Worm (Caenorhabditis elegans) whole organism, L3 larva: ENCODE data around the gene T22D1.3.

ENCODE experiments used
- ZK546.5 ChIP-seq: sonication (generic microtip); optimal IDR thresholded peaks from 2 replicates; lab custom pipeline; 2017; ENCODE audit warnings: missing biosample characterization, missing genetic modification characterization
- aly-2 ChIP-seq: fragments of 150-350 bp; optimal IDR thresholded peaks from 2 replicates; lab custom pipeline; 2014; ENCODE audit warnings: missing biosample characterization, missing genetic modification characterization
- ama-1 ChIP-seq: fragments of 150-350 bp; optimal IDR thresholded peaks from 2 replicates; lab custom pipeline; 2018
- ceh-16 ChIP-seq: sonication (generic microtip); optimal IDR thresholded peaks from 2 replicates; lab custom pipeline; 2017; ENCODE audit warnings: missing biosample characterization, missing genetic modification characterization
- elt-1 ChIP-seq: fragments of 150-350 bp; optimal IDR thresholded peaks from 2 replicates; lab custom pipeline; 2014; ENCODE audit warnings: missing biosample characterization, missing genetic modification characterization
- elt-2 ChIP-seq: sonication (generic microtip); optimal IDR thresholded peaks from 2 replicates; lab custom pipeline; 2016; ENCODE audit warnings: missing genetic modification reagents, mild to moderate bottlenecking, missing genetic modification characterization, missing compliant biosample characterization
- fkh-10 ChIP-seq: sonication (generic microtip); optimal IDR thresholded peaks from 2 replicates; lab custom pipeline; 2017; ENCODE audit warnings: missing biosample characterization, missing genetic modification reagents, missing genetic modification characterization
- fkh-2 ChIP-seq: fragments of 150-350 bp; optimal IDR thresholded peaks from 2 replicates; lab custom pipeline; 2014; ENCODE audit warnings: missing biosample characterization, missing genetic modification reagents, missing genetic modification characterization
- hmg-11 ChIP-seq: sonication (generic microtip); optimal IDR thresholded peaks from 2 replicates; lab custom pipeline; 2016; ENCODE audit warnings: missing genetic modification characterization, missing compliant biosample characterization
- jun-1 ChIP-seq: fragments of 150-350 bp; optimal IDR thresholded peaks from 2 replicates; lab custom pipeline; 2014; ENCODE audit warnings: missing biosample characterization, missing genetic modification reagents, missing genetic modification characterization
- lin-15B ChIP-seq: fragments of 150-350 bp; optimal IDR thresholded peaks from 2 replicates; lab custom pipeline; 2014; ENCODE audit warnings: missing biosample characterization, missing genetic modification characterization
- lin-39 ChIP-seq: fragments of 150-350 bp; optimal IDR thresholded peaks from 2 replicates; lab custom pipeline; 2018; ENCODE audit warnings: missing biosample characterization, missing genetic modification reagents, missing genetic modification characterization
- nfya-1 ChIP-seq: sonication (generic microtip); optimal IDR thresholded peaks from 2 replicates; lab custom pipeline; 2017; ENCODE audit warnings: missing genetic modification characterization, mild to moderate bottlenecking, missing compliant biosample characterization, antibody characterized with exemption, moderate library complexity; ENCODE audit not compliant: insufficient read depth
- nhr-11 ChIP-seq: fragments of 150-350 bp; optimal IDR thresholded peaks from 2 replicates; lab custom pipeline; 2014; ENCODE audit warnings: missing biosample characterization, missing genetic modification characterization
- nhr-23 ChIP-seq: fragments of 150-350 bp; optimal IDR thresholded peaks from 2 replicates; lab custom pipeline; 2014; ENCODE audit warnings: missing biosample characterization, missing genetic modification reagents, missing genetic modification characterization
- nhr-237 ChIP-seq: fragments of 150-350 bp; optimal IDR thresholded peaks from 2 replicates; lab custom pipeline; 2014; ENCODE audit warnings: missing biosample characterization, missing genetic modification characterization
- nhr-25 ChIP-seq: sonication (generic microtip); optimal IDR thresholded peaks from 2 replicates; lab custom pipeline; 2017; ENCODE audit warnings: missing biosample characterization, missing genetic modification characterization
- nhr-43 ChIP-seq: sonication (generic microtip); optimal IDR thresholded peaks from 2 replicates; lab custom pipeline; 2016; ENCODE audit warnings: mild to moderate bottlenecking, missing genetic modification characterization, missing compliant biosample characterization; ENCODE audit not compliant: poor library complexity, severe bottlenecking
- nhr-67 ChIP-seq: fragments of 150-350 bp; optimal IDR thresholded peaks from 2 replicates; lab custom pipeline; 2014; ENCODE audit warnings: missing biosample characterization, missing genetic modification characterization
- nhr-76 ChIP-seq: fragments of 150-350 bp; sonication (generic microtip); optimal IDR thresholded peaks from 5 replicates; lab custom pipeline; 2014; ENCODE audit warnings: missing biosample characterization, missing genetic modification characterization
- pha-4 ChIP-seq: fragments of 150-350 bp; optimal IDR thresholded peaks from 2 replicates; lab custom pipeline; 2014; ENCODE audit warnings: missing biosample characterization, missing genetic modification reagents, missing genetic modification characterization
- pqm-1 ChIP-seq: fragments of 150-350 bp; optimal IDR thresholded peaks from 2 replicates; lab custom pipeline; 2017; ENCODE audit warnings: missing biosample characterization, missing genetic modification characterization, inconsistent platforms
- sea-2 ChIP-seq: fragments of 150-350 bp; sonication (generic microtip); optimal IDR thresholded peaks from 4 replicates; lab custom pipeline; 2014; ENCODE audit warnings: missing biosample characterization, missing genetic modification reagents, missing genetic modification characterization
- skn-1 ChIP-seq: fragments of 150-350 bp; optimal IDR thresholded peaks from 2 replicates; lab custom pipeline; 2014; ENCODE audit warnings: missing biosample characterization, missing genetic modification characterization
- snpc-4 ChIP-seq: fragments of 150-350 bp; optimal IDR thresholded peaks from 2 replicates; lab custom pipeline; 2014; ENCODE audit warnings: missing biosample characterization, missing genetic modification characterization
- tbx-2 ChIP-seq: sonication (generic microtip); optimal IDR thresholded peaks from 2 replicates; lab custom pipeline; 2016; ENCODE audit warnings: mild to moderate bottlenecking, missing genetic modification characterization, missing compliant biosample characterization
- unc-39 ChIP-seq: sonication (generic microtip); optimal IDR thresholded peaks from 4 replicates; lab custom pipeline; 2017; ENCODE audit warnings: missing biosample characterization, missing genetic modification characterization
- unc-62 ChIP-seq: fragments of 150-350 bp; sonication (generic microtip); optimal IDR thresholded peaks from 4 replicates; lab custom pipeline; 2014; ENCODE audit warnings: missing biosample characterization, missing genetic modification reagents, missing genetic modification characterization
- ztf-4 ChIP-seq: fragments of 150-350 bp; optimal IDR thresholded peaks from 2 replicates; lab custom pipeline; 2014; ENCODE audit warnings: missing biosample characterization, missing genetic modification characterization

T22D1.3 gene

DNA sequence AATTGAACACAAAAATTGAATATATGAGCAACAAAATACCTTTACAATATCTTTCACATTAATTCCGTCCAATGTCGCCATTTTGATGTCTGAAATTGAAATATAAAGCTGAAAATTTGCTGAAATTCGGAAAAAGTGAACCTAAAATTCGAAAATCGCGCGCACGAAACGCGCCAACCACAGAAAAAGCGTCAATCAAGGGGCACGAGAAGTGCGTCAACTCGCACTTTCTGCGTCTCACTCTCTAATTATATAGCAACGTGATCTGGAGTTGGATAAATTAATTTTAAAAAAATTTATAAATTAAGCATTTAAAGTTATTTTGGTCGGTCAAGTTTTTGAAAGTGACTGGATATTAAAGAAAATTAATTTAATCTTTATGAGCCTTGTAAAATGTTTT, 6.0 kb downstream of the T22D1.3 start, which contains the start of gene ruvb-2 (continued):
- peak; percentile 95 for TF ChIP-seq lin-15B (tag; lab: Kevin White, UChicago)
- TF ChIP-seq nfya-1 (tag; lab: Kevin White, UChicago) = peak; percentile 91
- no peak for TF ChIP-seq elt-1 (tag; lab: Kevin White, UChicago)
- peak; percentile 60 for TF ChIP-seq lin-39 (tag; lab: Kevin White, UChicago)
- no peak for TF ChIP-seq fkh-2
- no peak for TF ChIP-seq ceh-16 (tag; lab: Kevin White, UChicago)
- no peak for TF ChIP-seq nhr-11

DNA sequence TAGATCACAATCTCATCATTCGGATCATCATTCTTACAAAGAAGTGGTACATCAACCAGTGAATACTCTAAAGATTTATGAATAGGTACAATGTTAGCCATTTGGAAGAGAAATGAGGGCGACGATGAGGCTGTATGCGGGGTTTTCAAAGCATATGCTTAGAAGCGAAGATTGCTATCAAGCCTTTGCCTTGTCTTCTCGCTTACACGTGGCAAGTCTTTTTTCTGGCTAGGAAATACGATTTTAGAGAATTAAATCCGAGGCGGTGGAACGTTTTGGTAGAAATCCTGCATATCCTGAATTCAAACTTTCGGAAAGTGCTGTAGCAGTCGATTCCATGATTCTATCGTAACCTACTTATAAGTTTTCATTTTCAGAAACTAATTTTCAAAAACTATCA, 6.7 kb downstream of the T22D1.3 start, which contains the start of gene T22D1.18:
TSS of gene T22D1.18 (minus strand) at position 101 of the 400 bp plus-strand sequence.
- TF ChIP-seq nhr-25 (tag; lab: Kevin White, UChicago) (no peak), hmg-11 (tag; lab: Kevin White, UChicago) (no peak), elt-2 (tag; lab: Kevin White, UChicago) (no peak), nhr-76 (tag; lab: Kevin White, UChicago) (no peak), sea-2 (no peak), snpc-4 (tag; lab: Kevin White, UChicago) (no peak), ama-1 (lab: Kevin White, UChicago) (no peak), pqm-1 (tag; lab: Kevin White, UChicago) (no peak)

DNA sequence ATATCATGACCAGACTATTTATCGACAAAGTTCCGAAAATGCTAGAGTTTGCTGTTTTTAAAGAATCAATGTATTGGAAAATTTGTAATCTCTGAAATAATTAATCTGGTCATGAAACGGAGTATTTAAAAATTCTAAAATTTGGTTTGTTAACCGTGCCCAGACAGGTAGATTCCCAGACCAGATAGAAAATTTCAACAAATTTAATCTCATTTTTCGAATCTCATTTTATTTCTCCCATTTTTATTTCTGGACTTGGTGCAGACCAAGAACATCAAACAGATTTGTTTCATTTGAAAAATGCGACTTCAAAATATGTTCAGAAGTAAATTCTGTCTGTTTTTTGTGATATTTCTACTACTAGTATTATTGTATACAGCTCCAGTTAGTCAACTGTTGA, 9.7 kb downstream of the T22D1.3 start, which contains the start of gene T22D1.1:
TSS of gene T22D1.1 (plus strand) at position 301 of the 400 bp plus-strand sequence.
- TF ChIP-seq ztf-4 (tag; lab: Kevin White, UChicago) (no peak), nhr-25 (tag; lab: Kevin White, UChicago) (no peak), skn-1 (tag; lab: Kevin White, UChicago) (no peak), jun-1 (no peak), elt-1 (tag; lab: Kevin White, UChicago) (no peak), nhr-43 (no peak), nhr-23 (tag; lab: Kevin White, UChicago) (no peak), elt-2 (tag; lab: Kevin White, UChicago) (no peak), sea-2 (no peak), nhr-237 (tag; lab: Kevin White, UChicago) (no peak), unc-39 (tag; lab: Kevin White, UChicago) (no peak)

DNA sequence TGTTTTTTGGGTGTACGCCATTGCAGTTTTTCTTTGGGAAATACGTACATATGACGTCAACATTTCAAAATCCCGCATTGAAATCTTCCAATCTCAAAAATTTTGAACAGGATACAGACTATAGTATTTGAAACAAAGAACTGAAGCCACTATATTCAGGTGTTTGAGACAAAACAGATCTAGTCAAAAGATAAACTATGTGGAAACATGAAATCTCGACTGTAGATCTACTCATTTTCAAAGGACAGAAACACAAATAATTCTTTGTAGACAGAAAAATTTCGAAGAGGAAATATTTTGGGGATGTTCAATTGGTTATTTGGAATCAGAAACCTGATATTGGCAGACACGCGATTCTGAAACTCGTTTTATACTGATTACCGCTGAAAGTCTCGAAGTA, 12.2 kb downstream of the T22D1.3 start:
- peak; percentile 78 for TF ChIP-seq elt-1 (tag; lab: Kevin White, UChicago)
- TF ChIP-seq aly-2 = no peak
- no peak for TF ChIP-seq pha-4
- TF ChIP-seq nhr-67 = no peak
- TF ChIP-seq fkh-10 = no peak

DNA sequence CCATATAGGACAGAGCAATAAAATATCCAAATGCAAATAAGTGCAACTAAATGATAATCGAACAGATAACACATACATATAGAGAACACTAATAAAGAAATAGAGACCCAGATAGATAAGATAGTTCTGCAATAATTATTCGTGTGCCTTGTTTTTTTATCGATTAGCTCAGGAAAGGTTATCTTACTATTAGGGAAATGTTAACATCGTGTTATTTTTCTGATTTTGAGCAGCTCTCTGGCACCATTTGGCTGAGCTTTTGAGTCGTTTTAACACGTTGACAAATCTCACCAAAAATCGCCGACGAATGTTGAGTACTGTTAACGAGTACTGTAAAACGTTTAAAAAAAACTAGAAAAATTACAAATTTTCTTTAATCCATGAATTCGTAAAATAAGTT, 15.1 kb downstream of the T22D1.3 start, which contains the start of gene cest-6:
TSS of gene cest-6 (minus strand) at position 101 of the 400 bp plus-strand sequence.
- TF ChIP-seq unc-39 (tag; lab: Kevin White, UChicago) (no peak), ztf-4 (tag; lab: Kevin White, UChicago) (no peak), unc-62 (GFP tag; lab: Kevin White, UChicago) (no peak), elt-1 (tag; lab: Kevin White, UChicago) (no peak), nhr-11 (no peak), nfya-1 (tag; lab: Kevin White, UChicago) (no peak), lin-39 (tag; lab: Kevin White, UChicago) (no peak)
- TF ChIP-seq, all 47 proteins: peak for 0

DNA sequence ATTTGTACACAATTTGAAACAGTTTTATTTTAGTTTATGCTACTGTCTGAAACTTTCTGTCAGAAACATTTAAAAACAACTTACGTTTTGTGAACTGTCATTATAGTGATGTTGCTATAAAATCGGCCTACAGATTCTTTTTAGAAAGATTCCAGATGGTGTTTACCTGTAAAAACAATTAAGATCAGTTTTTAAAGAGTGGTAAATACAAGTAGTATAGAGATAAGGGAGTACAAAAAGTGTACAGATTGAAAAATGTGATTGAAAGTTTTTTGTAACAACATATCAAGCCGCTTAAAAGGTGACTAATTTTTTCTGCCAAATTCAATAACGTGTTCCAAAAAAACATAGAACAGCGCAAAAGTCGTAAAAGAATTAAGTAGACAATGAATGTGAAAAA, 24.2 kb downstream of the T22D1.3 start, which contains the start of gene npr-12:
TSS of gene npr-12 (minus strand) at position 101 of the 400 bp plus-strand sequence.
- no peak for TF ChIP-seq ama-1 (lab: Kevin White, UChicago)
- TF ChIP-seq nhr-76 (tag; lab: Kevin White, UChicago) = no peak
- TF ChIP-seq, all 47 proteins: peak for 0

DNA sequence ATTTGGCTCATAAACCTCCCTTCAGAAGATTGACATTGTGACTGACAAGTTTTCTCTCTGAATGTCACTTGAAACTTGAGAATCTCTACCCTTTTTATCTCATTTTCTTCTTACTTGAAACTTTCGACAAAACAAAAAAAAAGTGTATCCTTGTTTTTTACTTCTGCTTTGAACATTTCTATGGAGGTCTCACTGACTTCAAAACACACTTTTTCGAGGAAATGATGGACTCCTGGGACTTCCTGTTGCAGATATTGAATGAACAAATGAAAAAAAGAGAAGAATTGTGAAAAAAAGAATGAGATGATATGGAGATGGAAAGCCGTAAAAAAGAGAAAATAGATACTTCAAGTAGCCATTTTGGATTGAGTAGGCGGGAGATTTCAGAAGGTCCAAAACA, 27.8 kb downstream of the T22D1.3 start:
- TF ChIP-seq nfya-1 (tag; lab: Kevin White, UChicago) (no peak), ZK546.5 (no peak), elt-1 (tag; lab: Kevin White, UChicago) (no peak), pqm-1 (tag; lab: Kevin White, UChicago) (no peak), tbx-2 (no peak), pha-4 (no peak), fkh-10 (peak; percentile 62), lin-15B (tag; lab: Kevin White, UChicago) (no peak)
- TF ChIP-seq, all 47 proteins: peak for 1
